Fruit fly (Drosophila melanogaster): Measurements from ENCODE around the gene CG12713.
A peak's percentile ranks its signal among the peaks of the same experiment; 100 is the strongest.

Gene CG12713

dm6 chr3L:15832146-15832545, at the start of gene CG12713:
TSS of gene CG12713 (plus strand) at chr3L:15832464.
- TF ChIP-seq CG8478 (optimal IDR thresholded peaks at IDR 0.05) (no peak), CTCF (optimal IDR thresholded peaks at IDR 0.05) (peak in 1 of 2 experiments; percentile 38)

dm6 chr3L:15785368-15785767, 46.9 kb upstream of the CG12713 start:
- TF ChIP-seq CG8478 (optimal IDR thresholded peaks at IDR 0.05) (no peak), CTCF (optimal IDR thresholded peaks at IDR 0.05) (no peak)

dm6 chr3L:15787406-15787805, 44.9 kb upstream of the CG12713 start:
- TF ChIP-seq CG8478 (optimal IDR thresholded peaks at IDR 0.05) (no peak), CTCF (optimal IDR thresholded peaks at IDR 0.05) (no peak)

DNA sequence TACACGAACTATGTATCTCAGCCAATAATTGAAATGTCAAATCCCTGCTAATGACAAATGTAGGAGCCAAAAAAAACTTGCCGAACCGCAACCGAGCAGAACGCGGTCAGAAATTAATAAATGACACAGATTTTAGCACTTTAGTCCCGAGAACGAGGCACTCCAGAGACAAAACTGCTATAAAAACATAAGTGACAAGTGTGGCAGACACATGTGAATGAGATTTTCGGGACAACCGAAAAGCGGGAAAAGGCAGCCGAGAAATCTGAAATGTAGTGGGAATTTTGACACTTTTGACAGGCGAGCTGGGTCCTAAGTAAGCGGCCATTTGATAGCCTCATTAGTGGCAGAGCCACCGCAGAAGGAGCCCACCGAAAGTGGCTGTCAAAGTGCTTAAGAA, 41.2 kb upstream of the CG12713 start:
- TF ChIP-seq CG8478 (optimal IDR thresholded peaks at IDR 0.05): no peak
- no peak for TF ChIP-seq CTCF (optimal IDR thresholded peaks at IDR 0.05)

dm6 chr3L:15794311-15794710, 38.0 kb upstream of the CG12713 start:
- TF ChIP-seq CG8478 (optimal IDR thresholded peaks at IDR 0.05) (no peak), CTCF (optimal IDR thresholded peaks at IDR 0.05) (no peak)

DNA sequence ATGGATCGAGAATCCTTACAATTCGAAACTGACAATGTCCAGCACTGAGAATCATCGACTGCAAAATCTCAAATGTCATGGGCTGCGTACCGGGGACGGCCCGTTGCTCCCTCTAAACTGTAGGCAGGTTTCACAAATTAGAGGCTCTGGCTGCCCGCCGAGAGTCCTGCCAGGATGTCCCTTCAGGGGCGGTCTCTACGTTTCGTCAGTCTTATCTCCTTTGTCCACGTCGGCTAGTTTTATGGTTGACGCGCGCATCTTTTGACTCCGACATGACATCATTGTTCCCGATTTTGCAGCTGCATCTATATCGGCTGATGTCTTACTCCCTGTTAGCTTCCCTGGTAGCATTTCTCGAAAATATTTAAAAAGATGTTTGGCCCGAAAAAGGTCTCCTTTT, 30.1 kb upstream of the CG12713 start:
- no peak for TF ChIP-seq CTCF (optimal IDR thresholded peaks at IDR 0.05)
- no peak for TF ChIP-seq CG8478 (optimal IDR thresholded peaks at IDR 0.05)

DNA sequence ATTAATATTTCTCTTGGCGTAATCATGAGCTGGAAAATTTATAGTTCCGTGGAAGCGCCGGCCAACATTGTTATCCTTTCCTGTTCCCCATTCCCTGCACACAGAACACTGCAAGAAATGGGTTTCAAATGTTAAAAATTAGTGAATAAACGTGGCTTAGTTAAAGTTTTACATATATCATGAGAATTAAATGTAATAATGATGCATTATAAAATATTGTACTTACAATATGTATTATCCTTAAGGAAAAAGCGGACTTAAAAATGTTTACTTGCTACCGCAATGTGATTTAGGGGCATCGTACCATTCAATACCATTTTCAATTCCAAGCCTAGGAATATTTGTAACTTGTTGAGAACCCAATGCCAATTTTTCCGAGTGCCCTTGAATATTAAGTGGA, 29.6 kb upstream of the CG12713 start:
- no peak for TF ChIP-seq CG8478 (optimal IDR thresholded peaks at IDR 0.05)
- no peak for TF ChIP-seq CTCF (optimal IDR thresholded peaks at IDR 0.05)

dm6 chr3L:15808022-15808421, 24.2 kb upstream of the CG12713 start, which contains the start of gene CG6244:
TSS of gene CG6244 (plus strand) at chr3L:15808322.
- TF ChIP-seq CG8478 (optimal IDR thresholded peaks at IDR 0.05) (no peak), CTCF (optimal IDR thresholded peaks at IDR 0.05) (no peak)

DNA sequence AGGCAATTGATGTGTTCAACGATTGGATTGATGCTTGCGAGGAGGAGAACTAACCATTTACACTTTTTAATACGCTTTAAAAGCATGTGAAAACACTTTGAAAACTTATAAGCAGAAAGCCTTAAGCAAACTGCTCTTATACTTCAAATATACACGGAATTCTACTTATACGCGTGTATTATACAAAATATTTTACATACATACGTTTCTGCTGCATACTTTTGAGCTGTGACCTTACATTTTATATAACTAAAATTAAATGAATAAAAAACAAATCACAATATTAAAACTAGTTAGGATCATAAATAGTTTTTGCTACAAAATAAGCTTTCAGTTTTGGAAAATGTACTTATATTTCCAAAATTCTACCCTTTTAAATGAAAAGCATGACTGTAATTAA, 23.6 kb upstream of the CG12713 start:
- no peak for TF ChIP-seq CTCF (optimal IDR thresholded peaks at IDR 0.05)

- no peak for TF ChIP-seq CG8478 (optimal IDR thresholded peaks at IDR 0.05)
- TF ChIP-seq CTCF (optimal IDR thresholded peaks at IDR 0.05): no peak
Observed at dm6 chr3L:15809185-15809584, 23.1 kb upstream of the CG12713 start, which contains the start of gene CG13445. TSS of gene CG13445 (plus strand) at chr3L:15809485.

- TF ChIP-seq CG8478 (optimal IDR thresholded peaks at IDR 0.05) (no peak), CTCF (optimal IDR thresholded peaks at IDR 0.05) (no peak)
Observed at dm6 chr3L:15809768-15810167, 22.5 kb upstream of the CG12713 start.

dm6 chr3L:15813988-15814387, 18.3 kb upstream of the CG12713 start:
- TF ChIP-seq CTCF (optimal IDR thresholded peaks at IDR 0.05) (no peak), CG8478 (optimal IDR thresholded peaks at IDR 0.05) (no peak)

DNA sequence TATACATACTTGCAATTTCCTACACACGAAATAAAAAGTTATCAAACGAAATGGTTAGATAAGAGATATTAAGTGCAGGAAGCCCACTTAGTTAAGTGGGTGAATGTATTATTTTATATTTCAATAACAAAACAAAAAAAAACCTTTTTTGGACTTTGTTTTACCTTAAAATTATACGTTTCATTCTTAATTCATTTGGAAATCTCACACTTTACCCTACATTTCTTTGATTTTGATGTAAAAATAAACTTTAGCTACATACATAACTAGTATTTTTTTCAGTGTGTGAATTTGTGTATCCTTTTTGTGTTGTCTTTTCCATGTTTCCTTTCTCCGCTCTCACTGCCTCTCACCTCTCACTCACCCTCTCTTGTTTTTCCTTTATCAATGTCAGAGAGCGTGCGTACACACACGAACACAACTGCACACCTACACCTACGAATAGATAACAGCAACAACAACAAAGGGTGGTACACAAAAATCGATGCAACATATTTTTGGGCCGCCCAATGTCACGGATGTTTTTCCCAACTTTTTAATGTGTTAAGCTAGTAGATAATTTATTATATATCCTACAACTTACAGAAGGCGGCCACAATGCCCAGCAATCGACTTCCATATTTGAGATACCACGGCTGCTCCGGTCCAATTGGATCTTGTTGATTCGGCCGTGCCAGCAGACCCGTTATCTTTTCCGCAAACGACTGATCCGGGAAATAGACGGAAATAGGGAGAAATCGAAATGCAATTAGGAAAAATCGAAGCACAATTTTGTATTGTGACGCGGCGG, 16.7 kb upstream of the CG12713 start:
- TF ChIP-seq CG8478 (optimal IDR thresholded peaks at IDR 0.05): no peak
- TF ChIP-seq CTCF (optimal IDR thresholded peaks at IDR 0.05): no peak

- TF ChIP-seq CTCF (optimal IDR thresholded peaks at IDR 0.05) (peak in 1 of 2 experiments; percentile 19), CG8478 (optimal IDR thresholded peaks at IDR 0.05) (no peak)
Observed at dm6 chr3L:15816143-15816487, 16.1 kb upstream of the CG12713 start, which contains the start of gene fwe. TSS of gene fwe (minus strand) at chr3L:15816410.

- TF ChIP-seq CG8478 (optimal IDR thresholded peaks at IDR 0.05) (no peak), CTCF (optimal IDR thresholded peaks at IDR 0.05) (no peak)
Observed at dm6 chr3L:15816714-15817113, 15.6 kb upstream of the CG12713 start, which contains the start of gene CkIIalpha-i1. TSS of gene CkIIalpha-i1 (plus strand) at chr3L:15816979.

- TF ChIP-seq CTCF (optimal IDR thresholded peaks at IDR 0.05): no peak
- no peak for TF ChIP-seq CG8478 (optimal IDR thresholded peaks at IDR 0.05)
Observed at dm6 chr3L:15823780-15824423, 8.4 kb upstream of the CG12713 start.
